Fruit fly (Drosophila melanogaster): ENCODE data around the gene Ggamma30A.

- no peak for TF ChIP-seq CG11902 (GFP tag; optimal IDR thresholded peaks at IDR 0.05)
- TF ChIP-seq Met (GFP tag; optimal IDR thresholded peaks at IDR 0.05): peak; percentile 39
Observed at dm6 chr2L:9207133-9207532, 49.2 kb upstream of the Ggamma30A start.
